Fruit fly (Drosophila melanogaster) Kc167 (cell line): ENCODE results near the gene CG13907.
A peak's percentile ranks its signal among the peaks of the same experiment; 100 is the strongest.

Source experiments
- Myc ChIP-seq: fragments of >200 bp; optimal IDR thresholded peaks from 2 replicates; lab custom pipeline; 2017; ENCODE audit warnings: missing external identifiers
- Sin3A ChIP-seq: fragments of >200 bp; optimal IDR thresholded peaks from 2 replicates; lab custom pipeline; 2018; ENCODE audit warnings: missing external identifiers
- h ChIP-seq: fragments of >200 bp; optimal IDR thresholded peaks from 3 replicates; lab custom pipeline; 2018; ENCODE audit warnings: missing external identifiers
- insv ChIP-seq: fragments of >200 bp; optimal IDR thresholded peaks from 3 replicates; lab custom pipeline; 2018; ENCODE audit warnings: missing external identifiers
- psq ChIP-seq: fragments of >200 bp; optimal IDR thresholded peaks from 2 replicates; lab custom pipeline; 2017; ENCODE audit warnings: missing external identifiers
- ttk ChIP-seq: sonication (Bioruptor generic); optimal IDR thresholded peaks from 2 replicates; lab custom pipeline; 2017; ENCODE audit warnings: missing external identifiers

CG13907 gene

DNA sequence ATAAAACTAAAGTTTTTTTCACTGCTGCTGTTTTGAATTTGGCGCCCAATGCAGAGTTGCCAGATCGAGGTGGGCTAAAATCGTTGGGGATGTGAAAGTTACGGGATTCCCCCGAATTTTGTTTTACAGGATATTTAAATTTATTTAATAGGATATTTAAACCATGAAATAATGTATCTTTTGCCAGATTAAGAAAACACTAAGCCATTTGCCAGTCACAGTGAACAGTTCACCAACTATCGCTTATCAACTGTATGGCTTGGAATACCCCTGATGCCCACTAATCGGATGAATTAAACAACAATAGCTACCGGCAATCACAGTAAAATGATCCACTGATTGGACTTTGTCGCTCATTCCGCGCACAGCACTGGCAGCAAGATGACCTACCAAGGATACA is 30.8 kb downstream of the CG13907 start, which contains the start of gene Dci:
Gene Dci (plus strand): TSS at position 286 of the 400 bp plus-strand sequence.
- TF ChIP-seq Myc (lab: Kevin White, UChicago) (no peak), h (lab: Kevin White, UChicago) (no peak), ttk (no peak), psq (lab: Kevin White, UChicago) (no peak), insv (no peak), Sin3A (no peak)

DNA sequence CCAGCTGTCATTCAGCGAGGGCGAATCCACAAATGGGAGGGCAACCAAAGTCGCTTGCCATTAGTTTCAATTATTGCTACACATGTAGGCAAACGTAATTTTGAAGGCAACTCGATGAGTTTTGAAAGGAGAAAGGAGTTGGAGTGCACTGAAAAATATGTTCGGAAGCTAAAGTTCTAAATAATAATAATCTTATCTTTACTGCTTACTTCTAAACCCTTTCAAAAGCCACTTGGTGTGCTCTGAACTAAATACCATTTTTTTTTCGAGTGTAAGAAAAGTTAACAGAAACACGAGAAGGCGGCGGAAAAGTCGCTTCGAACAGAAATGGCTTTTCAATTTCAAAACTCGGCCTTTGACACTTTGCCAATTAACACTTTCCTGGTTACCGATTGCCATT is 38.2 kb downstream of the CG13907 start, which contains the start of gene Cep290:
Gene Cep290 (plus strand): TSS at position 301 of the 400 bp plus-strand sequence.
- no peak for TF ChIP-seq Sin3A
- no peak for TF ChIP-seq insv

DNA sequence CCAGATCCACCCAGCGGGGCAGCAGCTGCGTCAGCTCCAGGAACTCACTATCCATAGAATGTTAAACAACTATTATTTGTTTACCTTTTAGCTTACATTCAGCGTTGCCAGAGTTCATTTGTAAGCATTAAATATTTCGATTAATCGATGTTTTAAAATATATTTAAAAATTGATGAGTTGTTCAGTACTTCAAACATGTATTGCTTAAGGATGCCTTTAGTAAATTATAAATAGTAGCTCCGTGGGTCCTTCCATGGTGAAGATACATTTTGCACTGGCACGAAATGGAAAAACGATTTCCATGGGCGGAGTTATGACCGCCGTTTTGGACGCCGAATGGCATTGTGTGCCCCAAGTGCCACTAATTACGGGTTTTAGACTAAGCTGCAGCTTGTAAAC is 40.6 kb downstream of the CG13907 start, which contains the start of the genes JMJD5 and Gr61a:
Gene JMJD5 (minus strand): TSS at position 101 of the 400 bp plus-strand sequence.
Gene Gr61a (plus strand): TSS at position 192 of the 400 bp plus-strand sequence.
- TF ChIP-seq h (lab: Kevin White, UChicago) (no peak), insv (no peak), Sin3A (no peak), psq (lab: Kevin White, UChicago) (no peak), ttk (no peak), Myc (lab: Kevin White, UChicago) (no peak)

DNA sequence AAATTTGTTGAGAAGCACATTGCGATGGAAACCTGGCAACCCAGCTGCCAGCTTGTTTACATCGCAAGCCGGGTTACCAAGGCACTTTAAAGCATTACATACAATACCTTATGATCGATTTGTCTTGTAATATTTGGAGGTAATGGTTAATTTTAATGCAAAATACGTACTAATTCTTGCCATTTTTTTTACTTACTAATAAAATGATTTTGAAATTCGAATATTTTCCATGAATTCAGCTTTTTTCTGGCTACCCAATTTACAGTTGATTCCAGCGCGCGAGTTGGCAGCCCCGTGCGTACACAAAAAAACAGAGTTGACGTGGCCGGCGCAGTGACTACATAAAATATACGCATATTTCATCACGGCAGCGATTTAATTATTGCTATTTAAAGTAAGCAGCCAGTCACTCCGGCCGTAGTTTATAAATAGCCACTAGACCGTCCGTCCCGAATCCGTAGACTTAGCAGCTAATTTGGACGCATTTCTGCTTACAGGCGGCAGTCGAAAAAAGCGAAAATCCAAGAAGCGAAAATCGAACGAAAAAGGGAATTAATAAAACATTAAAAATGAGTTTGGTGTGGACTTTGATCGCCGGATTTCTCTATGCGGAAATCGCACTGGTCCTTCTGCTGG is 44.1 kb downstream of the CG13907 start, which contains the start of the genes CG13901 and CG13887:
Gene CG13901 (minus strand): TSS at position 270 of the 636 bp plus-strand sequence.
Gene CG13887 (plus strand): TSS at position 310 of the 636 bp plus-strand sequence.
- TF ChIP-seq h (lab: Kevin White, UChicago) (peak; percentile 13), Myc (lab: Kevin White, UChicago) (no peak), ttk (no peak)

DNA sequence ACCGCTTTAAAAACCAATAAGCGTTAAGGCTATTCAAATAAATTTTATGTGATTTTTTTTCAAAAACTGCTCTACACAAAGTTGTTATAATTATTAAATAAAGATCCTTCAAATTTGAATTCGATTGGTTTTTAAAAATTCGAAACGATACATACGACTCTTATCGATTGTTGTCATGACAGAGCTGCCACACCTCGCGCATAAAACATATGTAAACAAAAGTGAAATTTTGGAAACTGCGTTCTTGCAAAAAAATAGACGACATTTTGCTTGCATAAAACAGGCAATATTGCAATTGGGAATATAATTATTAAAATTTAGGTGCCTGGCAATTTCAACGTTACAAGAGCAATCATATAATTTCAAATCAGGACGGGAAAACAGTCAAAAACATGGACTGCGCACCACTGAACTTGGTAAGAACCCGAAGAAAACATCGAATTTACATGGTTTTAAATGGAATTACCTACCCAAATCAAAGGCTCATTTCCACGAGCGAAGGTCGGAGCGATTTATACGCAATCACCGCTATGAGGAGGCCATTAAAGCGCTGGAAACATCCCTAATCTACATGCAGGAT is 46.3 kb downstream of the CG13907 start, which contains the start of gene CG42554:
Gene CG42554 (plus strand): TSS at position 229 of the 580 bp plus-strand sequence.
- TF ChIP-seq ttk (no peak), h (lab: Kevin White, UChicago) (no peak), insv (no peak), Myc (lab: Kevin White, UChicago) (no peak)

- TF ChIP-seq Myc (lab: Kevin White, UChicago) = no peak
Observed at dm6 chr3L:833878-834277, 47.9 kb downstream of the CG13907 start, which contains the start of gene CG42553. Gene CG42553 (plus strand): TSS chr3L:834093.

- TF ChIP-seq ttk = no peak
- TF ChIP-seq h (lab: Kevin White, UChicago) = no peak
Observed at dm6 chr3L:832897-833857, 48.6 kb downstream of the CG13907 start, which contains the start of gene Sf3b3. Gene Sf3b3 (minus strand): TSS chr3L:833385.
